Fruit fly (Drosophila melanogaster) Kc167 (cell line): Measurements from ENCODE around the gene Kmn2.

Source experiments
- Myc ChIP-seq: fragments of >200 bp; optimal IDR thresholded peaks from 2 replicates; lab custom pipeline; 2017; ENCODE audit warnings: missing external identifiers
- Sin3A ChIP-seq: fragments of >200 bp; optimal IDR thresholded peaks from 2 replicates; lab custom pipeline; 2018; ENCODE audit warnings: missing external identifiers
- h ChIP-seq: fragments of >200 bp; optimal IDR thresholded peaks from 3 replicates; lab custom pipeline; 2018; ENCODE audit warnings: missing external identifiers
- insv ChIP-seq: fragments of >200 bp; optimal IDR thresholded peaks from 3 replicates; lab custom pipeline; 2018; ENCODE audit warnings: missing external identifiers
- psq ChIP-seq: fragments of >200 bp; optimal IDR thresholded peaks from 2 replicates; lab custom pipeline; 2017; ENCODE audit warnings: missing external identifiers
- ttk ChIP-seq: sonication (Bioruptor generic); optimal IDR thresholded peaks from 2 replicates; lab custom pipeline; 2017; ENCODE audit warnings: missing external identifiers

Kmn2 gene

dm6 chr3R:7966544-7967264, 34.4 kb downstream of the Kmn2 start:
- no peak for TF ChIP-seq ttk
- no peak for TF ChIP-seq psq (lab: Kevin White, UChicago)

dm6 chr3R:7964751-7965319, 36.3 kb downstream of the Kmn2 start:
- no peak for TF ChIP-seq insv

- TF ChIP-seq Myc (lab: Kevin White, UChicago) (no peak), h (lab: Kevin White, UChicago) (no peak), Sin3A (lab: Kevin White, UChicago) (no peak), ttk (no peak), insv (no peak), psq (lab: Kevin White, UChicago) (no peak)
These were observed 37.5 kb downstream of the Kmn2 start for dm6 chr3R:7963495-7964132.

dm6 chr3R:7962778-7963494, 38.2 kb downstream of the Kmn2 start:
- no peak for TF ChIP-seq psq (lab: Kevin White, UChicago)
- no peak for TF ChIP-seq h (lab: Kevin White, UChicago)
- TF ChIP-seq ttk = no peak
- TF ChIP-seq Myc (lab: Kevin White, UChicago) = no peak
- no peak for TF ChIP-seq Sin3A (lab: Kevin White, UChicago)
- no peak for TF ChIP-seq insv

dm6 chr3R:7961348-7961747, 39.8 kb downstream of the Kmn2 start:
- no peak for TF ChIP-seq psq (lab: Kevin White, UChicago)
- TF ChIP-seq ttk = no peak
- no peak for TF ChIP-seq insv
- no peak for TF ChIP-seq Myc (lab: Kevin White, UChicago)
- TF ChIP-seq Sin3A (lab: Kevin White, UChicago) = no peak
- TF ChIP-seq h (lab: Kevin White, UChicago) = no peak

dm6 chr3R:7957008-7957407, 44.1 kb downstream of the Kmn2 start:
- no peak for TF ChIP-seq Sin3A (lab: Kevin White, UChicago)
- no peak for TF ChIP-seq insv
- no peak for TF ChIP-seq psq (lab: Kevin White, UChicago)
- TF ChIP-seq h (lab: Kevin White, UChicago) = no peak
- TF ChIP-seq Myc (lab: Kevin White, UChicago) = no peak
- TF ChIP-seq ttk = no peak

dm6 chr3R:7954477-7954876, 46.6 kb downstream of the Kmn2 start:
- TF ChIP-seq psq (lab: Kevin White, UChicago) (no peak), Myc (lab: Kevin White, UChicago) (no peak), ttk (no peak), h (lab: Kevin White, UChicago) (no peak), Sin3A (lab: Kevin White, UChicago) (no peak), insv (no peak)

- TF ChIP-seq Sin3A (lab: Kevin White, UChicago) (no peak), insv (no peak), psq (lab: Kevin White, UChicago) (no peak), ttk (no peak), Myc (lab: Kevin White, UChicago) (no peak), h (lab: Kevin White, UChicago) (no peak)
These were observed 47.9 kb downstream of the Kmn2 start for dm6 chr3R:7953041-7953788.
